Worm (Caenorhabditis elegans) whole organism, L2 larva: ENCODE measurements around the gene unk-1.

Experiments used
- F13H6.1 ChIP-seq: sonication (generic microtip); optimal IDR thresholded peaks from 2 replicates; lab custom pipeline; 2016; ENCODE audit warnings: missing genetic modification characterization, missing compliant biosample characterization
- R02D3.7 ChIP-seq: fragments of 150-350 bp; optimal IDR thresholded peaks from 2 replicates; lab custom pipeline; 2014; ENCODE audit warnings: missing biosample characterization, missing genetic modification characterization
- Y55F3AM.14 ChIP-seq: fragments of 200-800 bp; sonication (Bioruptor generic); optimal IDR thresholded peaks from 2 replicates; lab custom pipeline; 2018; ENCODE audit warnings: mild to moderate bottlenecking, missing genetic modification characterization, missing compliant biosample characterization
- ZK546.5 ChIP-seq: sonication (generic microtip); optimal IDR thresholded peaks from 2 replicates; lab custom pipeline; 2017; ENCODE audit warnings: missing biosample characterization, missing genetic modification characterization
- alr-1 ChIP-seq: fragments of 150-350 bp; optimal IDR thresholded peaks from 2 replicates; lab custom pipeline; 2014; ENCODE audit warnings: missing biosample characterization, missing genetic modification characterization
- aly-2 ChIP-seq: fragments of 150-350 bp; optimal IDR thresholded peaks from 2 replicates; lab custom pipeline; 2014; ENCODE audit warnings: missing biosample characterization, missing genetic modification characterization
- ama-1 ChIP-seq: fragments of 150-350 bp; optimal IDR thresholded peaks from 2 replicates; lab custom pipeline; 2018; ENCODE audit warnings: inconsistent platforms
- blmp-1 ChIP-seq: sonication (generic microtip); optimal IDR thresholded peaks from 2 replicates; lab custom pipeline; 2017; ENCODE audit warnings: missing genetic modification characterization, mild to moderate bottlenecking, missing compliant biosample characterization, antibody characterized with exemption, moderate library complexity; ENCODE audit not compliant: insufficient read depth
- ceh-16 ChIP-seq: fragments of 150-350 bp; optimal IDR thresholded peaks from 2 replicates; lab custom pipeline; 2014; ENCODE audit warnings: missing biosample characterization, missing genetic modification characterization
- ceh-82 ChIP-seq: fragments of 150-350 bp; optimal IDR thresholded peaks from 2 replicates; lab custom pipeline; 2014; ENCODE audit warnings: missing biosample characterization, missing genetic modification characterization
- crh-2 ChIP-seq: sonication (generic microtip); optimal IDR thresholded peaks from 2 replicates; lab custom pipeline; 2017; ENCODE audit warnings: missing biosample characterization, missing genetic modification characterization
- dmd-4 ChIP-seq: sonication (generic microtip); optimal IDR thresholded peaks from 2 replicates; lab custom pipeline; 2017; ENCODE audit warnings: missing biosample characterization, missing genetic modification characterization
- egl-27 ChIP-seq: sonication (generic microtip); optimal IDR thresholded peaks from 3 replicates; lab custom pipeline; 2017; ENCODE audit warnings: missing biosample characterization, missing genetic modification reagents, missing genetic modification characterization
- elt-1 ChIP-seq: fragments of 150-350 bp; optimal IDR thresholded peaks from 2 replicates; lab custom pipeline; 2014; ENCODE audit warnings: missing biosample characterization, missing genetic modification characterization
- elt-3 ChIP-seq: sonication (generic microtip); optimal IDR thresholded peaks from 2 replicates; lab custom pipeline; 2017; ENCODE audit warnings: missing biosample characterization, missing genetic modification characterization
- fos-1 ChIP-seq: fragments of 150-350 bp; optimal IDR thresholded peaks from 2 replicates; lab custom pipeline; 2014; ENCODE audit warnings: missing biosample characterization, missing genetic modification characterization
- gmeb-1 ChIP-seq: fragments of 150-350 bp; optimal IDR thresholded peaks from 2 replicates; lab custom pipeline; 2014; ENCODE audit warnings: missing biosample characterization, missing genetic modification characterization
- lin-11 ChIP-seq: fragments of 150-350 bp; sonication (generic microtip); optimal IDR thresholded peaks from 2 replicates; lab custom pipeline; 2014; ENCODE audit warnings: missing biosample characterization, missing genetic modification characterization, inconsistent platforms, mixed read lengths
- lin-13 ChIP-seq: fragments of 150-350 bp; optimal IDR thresholded peaks from 2 replicates; lab custom pipeline; 2014; ENCODE audit warnings: missing biosample characterization, missing genetic modification reagents, missing genetic modification characterization
- lin-39 ChIP-seq: fragments of 150-350 bp; optimal IDR thresholded peaks from 2 replicates; lab custom pipeline; 2014; ENCODE audit warnings: missing biosample characterization, missing genetic modification reagents, missing genetic modification characterization
- lsy-2 ChIP-seq, 2 experiments: fragments of 150-350 bp in 1 of 2; sonication (generic microtip) in 1 of 2; optimal IDR thresholded peaks; 2 replicates each; lab custom pipeline; 2014 to 2017; ENCODE audit warnings: missing biosample characterization in 2 of 2, missing genetic modification characterization in 2 of 2
- mab-5 ChIP-seq: fragments of 150-350 bp; optimal IDR thresholded peaks from 2 replicates; lab custom pipeline; 2014; ENCODE audit warnings: missing biosample characterization, missing genetic modification characterization
- mbf-1 ChIP-seq: sonication (generic microtip); optimal IDR thresholded peaks from 2 replicates; lab custom pipeline; 2017; ENCODE audit warnings: missing biosample characterization, missing genetic modification characterization
- mdl-1 ChIP-seq, 2 experiments: fragments of 150-350 bp in 1 of 2; sonication (generic microtip) in 1 of 2; optimal IDR thresholded peaks; 2 replicates each; lab custom pipeline; 2017; ENCODE audit warnings: missing biosample characterization in 2 of 2, missing genetic modification characterization in 2 of 2
- nhr-10 ChIP-seq: sonication (generic microtip); optimal IDR thresholded peaks from 2 replicates; lab custom pipeline; 2017; ENCODE audit warnings: missing biosample characterization, missing genetic modification characterization
- nhr-11 ChIP-seq: fragments of 150-350 bp; optimal IDR thresholded peaks from 2 replicates; lab custom pipeline; 2014; ENCODE audit warnings: missing biosample characterization, missing genetic modification characterization
- nhr-129 ChIP-seq: fragments of 150-350 bp; optimal IDR thresholded peaks from 2 replicates; lab custom pipeline; 2014; ENCODE audit warnings: missing biosample characterization, missing genetic modification characterization
- nhr-21 ChIP-seq: fragments of 150-350 bp; optimal IDR thresholded peaks from 2 replicates; lab custom pipeline; 2014; ENCODE audit warnings: missing biosample characterization, missing genetic modification characterization
- nhr-23 ChIP-seq: fragments of 150-350 bp; optimal IDR thresholded peaks from 2 replicates; lab custom pipeline; 2014; ENCODE audit warnings: missing biosample characterization, missing genetic modification reagents, missing genetic modification characterization
- nhr-237 ChIP-seq: fragments of 150-350 bp; optimal IDR thresholded peaks from 2 replicates; lab custom pipeline; 2014; ENCODE audit warnings: missing biosample characterization, missing genetic modification characterization
- nhr-25 ChIP-seq: fragments of 150-350 bp; sonication (generic microtip); optimal IDR thresholded peaks from 3 replicates; lab custom pipeline; 2014; ENCODE audit warnings: missing biosample characterization, missing genetic modification characterization
- nhr-6 ChIP-seq: fragments of 150-350 bp; optimal IDR thresholded peaks from 2 replicates; lab custom pipeline; 2014; ENCODE audit warnings: missing biosample characterization, missing genetic modification characterization
- peb-1 ChIP-seq: fragments of 150-350 bp; optimal IDR thresholded peaks from 2 replicates; lab custom pipeline; 2014; ENCODE audit warnings: missing biosample characterization, missing genetic modification characterization
- sem-4 ChIP-seq: fragments of 150-350 bp; optimal IDR thresholded peaks from 2 replicates; lab custom pipeline; 2014; ENCODE audit warnings: missing biosample characterization, missing genetic modification reagents, missing genetic modification characterization
- skn-1 ChIP-seq: sonication (generic microtip); optimal IDR thresholded peaks from 2 replicates; lab custom pipeline; 2017; ENCODE audit warnings: missing biosample characterization, missing genetic modification characterization
- sma-3 ChIP-seq: sonication (generic microtip); optimal IDR thresholded peaks from 2 replicates; lab custom pipeline; 2016; ENCODE audit warnings: missing genetic modification reagents, missing genetic modification characterization, missing compliant biosample characterization
- sma-9 ChIP-seq, 2 experiments: fragments of 150-350 bp in 1 of 2; sonication (generic microtip) in 1 of 2; optimal IDR thresholded peaks; 2 replicates each; lab custom pipeline; 2014 to 2016; ENCODE audit warnings: missing genetic modification characterization in 2 of 2, mild to moderate bottlenecking in 1 of 2, missing biosample characterization in 1 of 2, missing compliant biosample characterization in 1 of 2, missing genetic modification reagents in 1 of 2, moderate library complexity in 1 of 2
- snpc-4 ChIP-seq: fragments of 150-350 bp; optimal IDR thresholded peaks from 2 replicates; lab custom pipeline; 2014; ENCODE audit warnings: missing biosample characterization, missing genetic modification characterization
- unc-39 ChIP-seq: fragments of 150-350 bp; optimal IDR thresholded peaks from 2 replicates; lab custom pipeline; 2014; ENCODE audit warnings: missing biosample characterization, missing genetic modification characterization
- unc-62 ChIP-seq: fragments of 150-350 bp; optimal IDR thresholded peaks from 2 replicates; lab custom pipeline; 2014; ENCODE audit warnings: missing biosample characterization, missing genetic modification reagents, missing genetic modification characterization
- zag-1 ChIP-seq: fragments of 150-350 bp; optimal IDR thresholded peaks from 2 replicates; lab custom pipeline; 2014; ENCODE audit warnings: missing biosample characterization, missing genetic modification characterization
- ztf-11 ChIP-seq: sonication (generic microtip); optimal IDR thresholded peaks from 2 replicates; lab custom pipeline; 2017; ENCODE audit warnings: missing biosample characterization, missing genetic modification characterization
- ztf-4 ChIP-seq: fragments of 150-350 bp; optimal IDR thresholded peaks from 2 replicates; lab custom pipeline; 2014; ENCODE audit warnings: missing biosample characterization, missing genetic modification characterization

unk-1 gene

DNA sequence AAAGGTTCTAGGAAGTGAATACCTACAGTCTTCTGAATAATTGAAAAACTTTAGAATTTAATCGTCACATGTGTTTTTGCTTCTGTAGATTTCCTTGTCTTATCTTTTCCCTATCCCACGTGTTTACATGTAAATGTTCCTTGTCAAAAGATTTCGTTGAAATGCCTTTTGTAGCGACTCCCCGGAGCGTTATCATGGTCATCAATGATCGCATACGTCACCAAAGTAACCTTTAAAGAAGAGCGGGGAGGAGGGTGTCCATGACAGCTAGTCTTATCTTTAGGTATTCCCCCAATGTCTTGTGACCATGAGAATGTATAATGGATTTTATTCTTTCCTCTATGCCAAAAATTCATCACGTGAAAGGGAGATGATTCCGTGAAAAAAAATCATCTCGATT lies 27.9 kb upstream of the unk-1 start:
- no peak for TF ChIP-seq zag-1 (tag; lab: Kevin White, UChicago)
- no peak for TF ChIP-seq unc-39 (tag; lab: Kevin White, UChicago)
- peak; percentile 68 for TF ChIP-seq crh-2 (tag; lab: Kevin White, UChicago)
- peak; percentile 68 for TF ChIP-seq gmeb-1 (tag; lab: Kevin White, UChicago)
- peak; percentile 44 for TF ChIP-seq blmp-1 (tag; lab: Kevin White, UChicago)
- TF ChIP-seq sma-3 (GFP tag; lab: Kevin White, UChicago) = peak; percentile 93
- no peak for TF ChIP-seq skn-1 (tag; lab: Kevin White, UChicago)
- no peak for TF ChIP-seq ama-1
- TF ChIP-seq F13H6.1 (tag; lab: Kevin White, UChicago) = no peak
- TF ChIP-seq ztf-11 = no peak
- TF ChIP-seq mbf-1 (tag; lab: Kevin White, UChicago) = no peak
- TF ChIP-seq nhr-21 (tag; lab: Kevin White, UChicago) = peak; percentile 88
- no peak for TF ChIP-seq ceh-82 (tag; lab: Kevin White, UChicago)
- TF ChIP-seq R02D3.7 (tag; lab: Kevin White, UChicago) = no peak
- TF ChIP-seq aly-2 (tag; lab: Kevin White, UChicago) = no peak
- TF ChIP-seq mdl-1 (tag; optimal IDR thresholded peaks at IDR 0.05; lab: Kevin White, UChicago) = peak; percentile 42 to 54
- no peak for TF ChIP-seq lin-39 (tag; lab: Kevin White, UChicago)
- TF ChIP-seq fos-1 (tag; lab: Kevin White, UChicago) = peak; percentile 29
- TF ChIP-seq egl-27 (tag; lab: Kevin White, UChicago) = peak; percentile 63
- TF ChIP-seq Y55F3AM.14 = no peak
- no peak for TF ChIP-seq mab-5 (tag; lab: Kevin White, UChicago)
- TF ChIP-seq nhr-129 (tag; lab: Kevin White, UChicago) = peak; percentile 60
- TF ChIP-seq lin-13 (GFP tag; lab: Kevin White, UChicago) = no peak
- TF ChIP-seq dmd-4 (tag; lab: Kevin White, UChicago) = no peak
- no peak for TF ChIP-seq ceh-16 (tag; lab: Kevin White, UChicago)
- TF ChIP-seq nhr-10 = no peak
- TF ChIP-seq snpc-4 (tag; lab: Kevin White, UChicago) = no peak
- TF ChIP-seq ztf-4 (tag; lab: Kevin White, UChicago) = no peak
- TF ChIP-seq elt-3 (tag; lab: Kevin White, UChicago) = no peak
- peak; percentile 22 for TF ChIP-seq nhr-6 (tag; lab: Kevin White, UChicago)
- no peak for TF ChIP-seq unc-62 (GFP tag; lab: Kevin White, UChicago)
- TF ChIP-seq sma-9 (GFP tag; optimal IDR thresholded peaks at IDR 0.05; lab: Kevin White, UChicago) = peak; percentile 96
- TF ChIP-seq sma-9 (tag; optimal IDR thresholded peaks at IDR 0.05; lab: Kevin White, UChicago) = no peak
- TF ChIP-seq nhr-25 = peak; percentile 73
- TF ChIP-seq lsy-2 (tag; optimal IDR thresholded peaks at IDR 0.05; lab: Kevin White, UChicago) = peak in 1 of 2 experiments; percentile 54
- TF ChIP-seq sem-4 = no peak

ce11 chrX:7988457-7988856 lies 26.3 kb upstream of the unk-1 start:
- no peak for TF ChIP-seq unc-62 (GFP tag; lab: Kevin White, UChicago)
- TF ChIP-seq ceh-82 (tag; lab: Kevin White, UChicago) = no peak
- no peak for TF ChIP-seq skn-1 (tag; lab: Kevin White, UChicago)
- TF ChIP-seq elt-3 (tag; lab: Kevin White, UChicago) = no peak

ce11 chrX:7989155-7989554 lies 25.6 kb upstream of the unk-1 start:
- TF ChIP-seq elt-1 (tag; lab: Kevin White, UChicago) (no peak), lin-39 (tag; lab: Kevin White, UChicago) (no peak), elt-3 (tag; lab: Kevin White, UChicago) (no peak), nhr-21 (tag; lab: Kevin White, UChicago) (no peak), R02D3.7 (tag; lab: Kevin White, UChicago) (no peak), ZK546.5 (tag; lab: Kevin White, UChicago) (no peak), alr-1 (no peak), ama-1 (no peak), ceh-82 (tag; lab: Kevin White, UChicago) (no peak), lin-11 (tag; lab: Kevin White, UChicago) (no peak), nhr-23 (tag; lab: Kevin White, UChicago) (no peak), zag-1 (tag; lab: Kevin White, UChicago) (no peak), nhr-11 (tag; lab: Kevin White, UChicago) (no peak), peb-1 (tag; lab: Kevin White, UChicago) (no peak), nhr-237 (no peak)
